Fruit fly (Drosophila melanogaster) whole organism, adult: Measurements from ENCODE around the gene ecd.

ENCODE experiments used
- CG11617 ChIP-seq: fragments of 200-800 bp; sonication (Bioruptor generic); optimal IDR thresholded peaks from 2 replicates; lab custom pipeline; 2017; ENCODE audit warnings: mild to moderate bottlenecking, missing biosample characterization, missing genetic modification reagents, missing genetic modification characterization
- CG12768 ChIP-seq: fragments of 200-800 bp; sonication (Bioruptor generic); optimal IDR thresholded peaks from 2 replicates; lab custom pipeline; 2017; ENCODE audit warnings: missing biosample characterization, missing genetic modification characterization, mild to moderate bottlenecking, moderate library complexity, missing genetic modification reagents
- CG14711 ChIP-seq: fragments of 200-800 bp; sonication (Bioruptor generic); optimal IDR thresholded peaks from 2 replicates; lab custom pipeline; 2018; ENCODE audit warnings: missing biosample characterization, mild to moderate bottlenecking, missing genetic modification characterization, moderate library complexity
- CG1620 ChIP-seq: fragments of 200-800 bp; sonication (Bioruptor generic); optimal IDR thresholded peaks from 2 replicates; lab custom pipeline; 2016; ENCODE audit warnings: missing biosample characterization, missing genetic modification characterization
- CG33017 ChIP-seq: fragments of 200-800 bp; sonication (Bioruptor generic); optimal IDR thresholded peaks from 2 replicates; lab custom pipeline; 2018; ENCODE audit warnings: missing biosample characterization, mild to moderate bottlenecking, missing genetic modification characterization, moderate library complexity
- CG5204 ChIP-seq: fragments of 200-800 bp; sonication (Bioruptor generic); optimal IDR thresholded peaks from 2 replicates; lab custom pipeline; 2016; ENCODE audit warnings: missing biosample characterization, missing genetic modification characterization
- CG7045 ChIP-seq: fragments of 200-800 bp; sonication (Bioruptor generic); optimal IDR thresholded peaks from 2 replicates; lab custom pipeline; 2017; ENCODE audit warnings: missing biosample characterization, mild to moderate bottlenecking, missing genetic modification characterization
- CG7101 ChIP-seq: fragments of 200-800 bp; sonication (Bioruptor generic); optimal IDR thresholded peaks from 2 replicates; lab custom pipeline; 2018; ENCODE audit warnings: missing biosample characterization, mild to moderate bottlenecking, missing genetic modification characterization, moderate library complexity
- Clk ChIP-seq: fragments of 200-800 bp; sonication (Bioruptor generic); optimal IDR thresholded peaks from 2 replicates; lab custom pipeline; 2017; ENCODE audit warnings: missing biosample characterization, missing genetic modification characterization
- Crg-1 ChIP-seq: fragments of 200-800 bp; sonication (Bioruptor generic); optimal IDR thresholded peaks from 2 replicates; lab custom pipeline; 2016; ENCODE audit warnings: missing biosample characterization, missing genetic modification characterization
- Hr96 ChIP-seq: fragments of 200-800 bp; sonication (Bioruptor generic); optimal IDR thresholded peaks from 2 replicates; lab custom pipeline; 2016; ENCODE audit warnings: missing biosample characterization, missing genetic modification characterization
- Mnt ChIP-seq: fragments of 200-800 bp; sonication (Bioruptor generic); optimal IDR thresholded peaks from 2 replicates; lab custom pipeline; 2016; ENCODE audit warnings: missing biosample characterization, mild to moderate bottlenecking, missing genetic modification characterization
- bab1 ChIP-seq: fragments of 200-800 bp; sonication (Bioruptor generic); optimal IDR thresholded peaks from 3 replicates; lab custom pipeline; 2019; ENCODE audit warnings: missing biosample characterization, mild to moderate bottlenecking, missing genetic modification characterization, moderate library complexity
- cic ChIP-seq: fragments of 200-800 bp; sonication (Bioruptor generic); optimal IDR thresholded peaks from 2 replicates; lab custom pipeline; 2017; ENCODE audit warnings: missing biosample characterization, mild to moderate bottlenecking, missing genetic modification characterization, moderate library complexity
- cnc ChIP-seq, 2 experiments: fragments of >200 bp; optimal IDR thresholded peaks; 2 replicates each; lab custom pipeline; 2017
- kay ChIP-seq: fragments of 200-800 bp; sonication (Bioruptor generic); peaks from one replicate; lab custom pipeline; 2016; ENCODE audit warnings: missing biosample characterization, missing genetic modification characterization, borderline replicate concordance
- ovo ChIP-seq: fragments of 200-800 bp; sonication (Bioruptor generic); optimal IDR thresholded peaks from 2 replicates; lab custom pipeline; 2016; ENCODE audit warnings: missing biosample characterization, missing genetic modification characterization
- pad ChIP-seq: fragments of 200-800 bp; sonication (Bioruptor generic); optimal IDR thresholded peaks from 3 replicates; lab custom pipeline; 2017; ENCODE audit warnings: missing biosample characterization, missing genetic modification characterization, mild to moderate bottlenecking, moderate library complexity, missing genetic modification reagents
- tj ChIP-seq: fragments of 200-800 bp; sonication (Bioruptor generic); optimal IDR thresholded peaks from 3 replicates; lab custom pipeline; 2017; ENCODE audit warnings: missing biosample characterization, mild to moderate bottlenecking, missing genetic modification characterization, moderate library complexity
- toe ChIP-seq: fragments of 200-800 bp; sonication (Bioruptor generic); optimal IDR thresholded peaks from 2 replicates; lab custom pipeline; 2016; ENCODE audit warnings: missing biosample characterization, missing genetic modification characterization

Gene ecd

DNA sequence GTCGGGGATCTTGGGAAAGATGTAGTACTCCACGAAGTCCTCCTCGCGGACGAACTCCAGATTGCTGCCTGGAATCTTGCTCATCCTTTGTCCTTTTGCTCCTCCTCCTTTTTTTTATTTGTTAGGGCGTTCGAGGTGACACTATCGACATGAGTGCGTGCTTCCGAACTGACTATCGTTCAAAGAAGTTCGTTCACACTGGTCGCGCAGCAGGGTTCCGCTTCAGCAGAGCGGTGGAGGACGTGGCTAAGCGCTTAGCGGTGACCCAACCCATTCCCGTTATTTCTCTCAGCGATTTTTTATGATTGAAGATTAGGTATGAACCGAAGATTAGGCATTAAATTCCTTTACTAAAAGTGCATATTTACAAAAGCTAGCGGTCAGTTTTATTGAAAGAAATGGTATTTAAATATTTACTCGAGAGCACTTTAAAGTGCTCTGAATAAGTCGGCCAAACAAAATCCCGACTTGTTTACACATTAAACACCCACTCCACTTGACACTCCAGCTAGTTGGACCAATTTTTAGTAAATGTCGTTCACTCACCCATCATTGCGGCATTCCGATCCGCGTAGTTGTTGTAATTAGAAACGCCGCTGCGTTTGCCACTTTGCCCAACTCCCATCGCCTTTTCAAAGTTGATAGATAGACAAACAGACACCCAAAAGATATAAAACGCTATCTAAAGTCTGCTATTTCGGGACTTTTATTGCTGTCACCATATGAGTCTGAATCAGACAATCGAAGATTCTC is at the start of gene ecd, which contains the start of gene CG13806:
Gene ecd (minus strand): TSS at position 166 of the 753 bp plus-strand sequence.
Gene CG13806 (plus strand): TSS at position 703 of the 753 bp plus-strand sequence.
- peak; percentile 5 for TF ChIP-seq Hr96
- peak; percentile 22 for TF ChIP-seq CG7101
- no peak for TF ChIP-seq CG5204 (GFP tag; lab: Kevin White, UChicago)
- TF ChIP-seq Crg-1 (GFP tag; lab: Kevin White, UChicago) = no peak
- no peak for TF ChIP-seq tj (GFP tag; lab: Kevin White, UChicago)
- no peak for TF ChIP-seq cic (GFP tag; lab: Kevin White, UChicago)
- TF ChIP-seq pad (GFP tag; lab: Kevin White, UChicago) = no peak
- no peak for TF ChIP-seq kay (GFP tag; lab: Kevin White, UChicago)
- no peak for TF ChIP-seq Mnt (GFP tag; lab: Kevin White, UChicago)
- no peak for TF ChIP-seq CG7045
- no peak for TF ChIP-seq CG33017
- no peak for TF ChIP-seq CG11617 (GFP tag; lab: Kevin White, UChicago)
- TF ChIP-seq cnc (optimal IDR thresholded peaks at IDR 0.05; lab: Kevin White, UChicago) = no peak
- TF ChIP-seq CG14711 (tag; lab: Kevin White, UChicago) = no peak
- no peak for TF ChIP-seq toe (GFP tag; lab: Kevin White, UChicago)
- TF ChIP-seq ovo (GFP tag; lab: Kevin White, UChicago) = peak; percentile 32
- no peak for TF ChIP-seq Clk (GFP tag; lab: Kevin White, UChicago)
- no peak for TF ChIP-seq CG12768 (GFP tag; lab: Kevin White, UChicago)
- TF ChIP-seq CG1620 (GFP tag; lab: Kevin White, UChicago) = peak; percentile 30
- no peak for TF ChIP-seq bab1 (GFP tag; lab: Kevin White, UChicago)

DNA sequence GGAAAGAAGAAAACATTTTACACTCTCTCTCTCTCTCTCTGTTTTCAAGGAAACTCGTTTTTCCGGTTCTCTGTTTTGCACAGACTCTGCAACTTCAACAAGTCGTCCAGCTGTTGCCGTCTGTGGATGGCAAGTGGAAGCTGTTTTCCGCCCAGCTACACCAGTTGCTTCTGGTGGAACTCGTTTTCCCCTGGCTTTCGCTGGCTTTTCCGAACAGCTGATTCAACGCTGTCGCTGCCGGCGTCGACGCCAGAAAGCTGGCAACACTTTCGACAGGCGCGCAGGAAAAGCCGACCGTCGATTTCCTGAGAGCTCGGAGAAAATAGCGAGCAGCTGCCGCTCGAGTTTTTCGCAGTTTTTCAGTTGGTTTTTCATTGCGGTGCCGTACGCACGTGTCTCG is 16.8 kb upstream of the ecd start, which contains the start of gene MsR2:
Gene MsR2 (plus strand): TSS at position 378 of the 400 bp plus-strand sequence.
- TF ChIP-seq CG14711 (tag; lab: Kevin White, UChicago) (no peak), tj (GFP tag; lab: Kevin White, UChicago) (no peak), CG11617 (GFP tag; lab: Kevin White, UChicago) (no peak), Hr96 (no peak), CG12768 (GFP tag; lab: Kevin White, UChicago) (no peak), Clk (GFP tag; lab: Kevin White, UChicago) (no peak), cic (GFP tag; lab: Kevin White, UChicago) (no peak), CG33017 (no peak), CG5204 (GFP tag; lab: Kevin White, UChicago) (no peak), CG7101 (no peak)

DNA sequence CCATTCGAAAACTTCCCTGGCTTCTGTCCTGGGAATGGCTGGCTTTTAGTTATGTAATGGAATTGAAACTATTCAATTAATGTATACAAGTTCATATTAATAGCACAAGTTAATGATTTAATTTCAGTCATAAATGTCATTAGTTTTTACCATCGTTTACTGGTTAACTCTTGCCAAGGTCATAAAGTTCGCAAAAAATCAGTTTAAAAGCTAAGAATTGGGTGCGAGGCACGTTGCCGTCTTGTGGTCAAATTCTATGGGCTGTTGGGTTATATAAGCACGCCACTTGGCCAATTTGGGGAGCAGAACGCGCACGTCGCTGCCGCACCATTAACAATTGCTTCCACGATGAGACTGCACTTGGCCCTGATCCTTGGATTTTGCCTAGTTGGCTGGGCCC is 10.6 kb upstream of the ecd start, which contains the start of gene yellow-g2:
Gene yellow-g2 (plus strand): TSS at position 301 of the 400 bp plus-strand sequence.
- TF ChIP-seq kay (GFP tag; lab: Kevin White, UChicago) = no peak
- no peak for TF ChIP-seq CG5204 (GFP tag; lab: Kevin White, UChicago)
- no peak for TF ChIP-seq Crg-1 (GFP tag; lab: Kevin White, UChicago)
- no peak for TF ChIP-seq CG7101
- TF ChIP-seq cnc (optimal IDR thresholded peaks at IDR 0.05; lab: Kevin White, UChicago) = no peak
- no peak for TF ChIP-seq bab1 (GFP tag; lab: Kevin White, UChicago)
- TF ChIP-seq Hr96 = no peak
- no peak for TF ChIP-seq CG11617 (GFP tag; lab: Kevin White, UChicago)

DNA sequence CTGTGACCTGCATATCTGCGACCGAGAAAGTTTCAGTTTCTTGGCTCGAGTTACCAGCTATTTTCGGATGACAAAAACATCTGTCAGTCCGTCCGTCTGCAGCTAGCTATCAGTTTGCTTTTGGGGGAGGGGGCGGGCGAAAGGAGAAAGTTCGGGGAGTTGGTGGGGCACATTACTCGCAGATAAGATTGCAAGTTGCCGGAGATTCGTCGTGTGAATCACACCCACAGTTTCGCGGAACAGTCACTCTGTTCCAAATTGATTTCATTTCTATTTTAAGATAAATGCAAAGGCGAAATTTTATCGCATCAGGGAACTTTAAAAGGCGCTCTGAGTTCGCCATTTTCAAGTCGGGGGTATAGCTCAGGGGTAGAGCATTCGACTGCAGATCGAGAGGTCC is 7.7 kb upstream of the ecd start:
- TF ChIP-seq cnc (optimal IDR thresholded peaks at IDR 0.05; lab: Kevin White, UChicago) (no peak), tj (GFP tag; lab: Kevin White, UChicago) (no peak), cic (GFP tag; lab: Kevin White, UChicago) (no peak), bab1 (GFP tag; lab: Kevin White, UChicago) (no peak), Clk (GFP tag; lab: Kevin White, UChicago) (no peak), CG5204 (GFP tag; lab: Kevin White, UChicago) (no peak), kay (GFP tag; lab: Kevin White, UChicago) (no peak), Hr96 (no peak), Crg-1 (GFP tag; lab: Kevin White, UChicago) (no peak), CG1620 (GFP tag; lab: Kevin White, UChicago) (no peak), CG14711 (tag; lab: Kevin White, UChicago) (no peak)

DNA sequence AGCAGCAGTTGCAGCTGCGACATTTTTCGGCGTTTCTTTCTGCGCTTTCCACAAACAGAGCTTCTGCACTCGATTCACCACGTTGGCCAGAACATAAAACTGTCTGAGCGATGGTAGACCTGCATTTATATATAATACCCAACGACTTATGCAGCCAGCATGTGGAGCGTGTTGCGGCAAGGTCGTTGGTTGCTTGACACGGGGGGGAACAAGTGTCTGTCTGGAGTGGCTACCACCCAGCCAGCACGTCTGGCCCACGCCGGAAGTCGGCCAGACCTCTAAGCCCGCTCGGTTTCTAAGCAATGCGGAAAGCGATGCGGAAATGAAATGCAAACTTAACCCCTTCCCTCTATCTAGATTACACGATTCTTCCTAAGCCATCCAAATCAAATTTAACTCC is 7.0 kb upstream of the ecd start, which contains the start of gene yellow-g:
Gene yellow-g (minus strand): TSS at position 101 of the 400 bp plus-strand sequence.
- TF ChIP-seq Mnt (GFP tag; lab: Kevin White, UChicago) (no peak), CG14711 (tag; lab: Kevin White, UChicago) (no peak)

DNA sequence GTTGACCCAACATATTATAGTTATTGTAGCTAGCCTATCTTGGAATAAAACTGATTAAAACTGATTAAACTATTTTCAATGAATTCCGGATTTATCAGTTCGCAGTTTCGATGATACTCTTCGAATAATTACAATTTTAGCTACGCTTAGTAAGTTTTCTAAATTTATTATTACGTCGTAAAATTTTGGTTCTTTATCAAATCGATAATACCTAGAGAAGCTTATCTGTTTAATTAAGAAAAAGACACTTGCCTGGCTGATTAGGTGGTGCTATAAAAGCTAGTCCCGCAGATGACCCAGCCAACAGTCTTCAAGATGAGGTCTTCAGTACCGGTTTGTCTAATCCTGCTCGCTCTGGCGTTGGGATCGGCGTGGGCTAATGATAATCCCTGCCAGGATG is 2.9 kb upstream of the ecd start, which contains the start of gene CG32302:
Gene CG32302 (plus strand): TSS at position 301 of the 400 bp plus-strand sequence.
- TF ChIP-seq Mnt (GFP tag; lab: Kevin White, UChicago) (no peak), CG33017 (no peak), kay (GFP tag; lab: Kevin White, UChicago) (no peak), CG14711 (tag; lab: Kevin White, UChicago) (no peak), Hr96 (no peak), CG7045 (no peak), CG5204 (GFP tag; lab: Kevin White, UChicago) (no peak), CG11617 (GFP tag; lab: Kevin White, UChicago) (no peak), bab1 (GFP tag; lab: Kevin White, UChicago) (no peak), CG7101 (no peak), CG1620 (GFP tag; lab: Kevin White, UChicago) (no peak), Clk (GFP tag; lab: Kevin White, UChicago) (no peak), cic (GFP tag; lab: Kevin White, UChicago) (no peak), cnc (optimal IDR thresholded peaks at IDR 0.05; lab: Kevin White, UChicago) (no peak), CG12768 (GFP tag; lab: Kevin White, UChicago) (no peak), toe (GFP tag; lab: Kevin White, UChicago) (no peak), ovo (GFP tag; lab: Kevin White, UChicago) (no peak)
